Fruit fly (Drosophila melanogaster) whole organism: ENCODE measurements around the gene CG11980.

Experiments used
- CG8478 ChIP-seq: fragments of >200 bp; optimal IDR thresholded peaks from 2 replicates; lab custom pipeline; 2018; ENCODE audit warnings: inconsistent platforms
- Dll ChIP-seq: fragments of >200 bp; optimal IDR thresholded peaks from 2 replicates; lab custom pipeline; 2017
- EcR ChIP-seq, 2 experiments: fragments of >200 bp; optimal IDR thresholded peaks; 2 replicates each; lab custom pipeline; 2017; ENCODE audit warnings: missing biosample characterization in 2 of 2, missing genetic modification characterization in 2 of 2, missing genetic modification reagents in 2 of 2
- pan ChIP-seq: fragments of >200 bp; optimal IDR thresholded peaks from 2 replicates; lab custom pipeline; 2017
- psq ChIP-seq: fragments of >200 bp; optimal IDR thresholded peaks from 2 replicates; lab custom pipeline; 2017
- usp ChIP-seq: fragments of >200 bp; optimal IDR thresholded peaks from 2 replicates; lab custom pipeline; 2017; ENCODE audit warnings: missing biosample characterization, missing genetic modification characterization, mixed read lengths

Gene CG11980

dm6 chr3R:8965546-8965945 lies 38.3 kb upstream of the CG11980 start:
- TF ChIP-seq usp (no peak), psq (lab: Kevin White, UChicago) (no peak), pan (lab: Kevin White, UChicago) (no peak), Dll (lab: Kevin White, UChicago) (no peak), EcR (GFP tag; optimal IDR thresholded peaks at IDR 0.05; lab: Kevin White, UChicago) (no peak), CG8478 (lab: Kevin White, UChicago) (no peak)

dm6 chr3R:8966598-8966997 lies 37.2 kb upstream of the CG11980 start:
- TF ChIP-seq CG8478 (lab: Kevin White, UChicago) (no peak), pan (lab: Kevin White, UChicago) (no peak), usp (no peak), psq (lab: Kevin White, UChicago) (no peak), EcR (GFP tag; optimal IDR thresholded peaks at IDR 0.05; lab: Kevin White, UChicago) (no peak), Dll (lab: Kevin White, UChicago) (no peak)

DNA sequence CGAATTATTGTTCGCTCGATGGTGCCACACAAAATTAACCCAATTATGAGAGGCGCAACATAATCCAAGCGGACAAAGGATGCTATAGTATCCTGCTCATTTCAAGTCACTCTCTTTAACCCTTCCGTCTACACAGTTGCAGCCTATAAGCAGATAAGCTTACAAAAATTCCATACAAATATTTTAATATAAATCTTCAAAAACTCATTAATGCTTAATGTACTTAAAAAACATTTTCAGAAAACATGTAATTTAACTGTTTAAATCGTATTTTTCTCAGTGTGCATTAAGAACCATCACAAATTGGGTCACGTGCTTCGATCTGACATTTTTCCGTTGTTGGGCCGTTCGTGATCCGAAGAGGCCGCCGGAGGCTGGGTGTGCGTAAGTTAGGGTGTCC lies 35.0 kb upstream of the CG11980 start:
- no peak for TF ChIP-seq psq (lab: Kevin White, UChicago)
- no peak for TF ChIP-seq Dll (lab: Kevin White, UChicago)
- TF ChIP-seq pan (lab: Kevin White, UChicago), result no peak
- TF ChIP-seq usp, result no peak

DNA sequence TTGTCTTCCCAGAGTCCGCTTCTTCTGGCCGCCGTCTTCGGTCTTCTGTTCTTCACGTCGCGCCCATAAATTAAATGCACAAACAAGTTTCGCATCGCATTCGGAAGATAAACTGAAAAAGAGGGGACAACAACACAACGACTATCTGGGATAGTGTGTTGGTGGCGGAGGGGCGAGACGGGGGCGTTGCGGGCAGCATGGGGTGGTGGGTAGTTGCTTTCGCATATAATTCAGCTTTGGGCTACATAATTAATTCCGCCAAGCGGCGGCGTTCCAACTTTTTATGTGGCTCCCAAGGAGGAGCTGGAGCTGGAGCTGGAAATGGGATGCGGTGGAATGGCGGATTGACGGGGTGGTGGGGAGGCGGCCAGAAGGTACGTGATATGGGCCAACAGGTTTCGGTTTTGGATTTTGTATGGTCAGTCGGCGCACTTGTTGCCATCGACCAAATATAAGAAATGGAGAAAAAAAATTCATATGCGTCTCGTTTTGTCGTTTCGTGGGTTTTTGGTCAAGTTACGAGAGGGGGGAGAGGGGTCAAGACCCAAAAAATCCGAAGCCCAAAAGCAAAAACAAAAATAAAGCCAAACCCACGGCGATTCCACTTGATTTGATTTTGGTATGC lies 34.4 kb upstream of the CG11980 start:
- TF ChIP-seq EcR (GFP tag; optimal IDR thresholded peaks at IDR 0.05; lab: Kevin White, UChicago) (no peak), CG8478 (lab: Kevin White, UChicago) (no peak), psq (lab: Kevin White, UChicago) (no peak), usp (no peak), pan (lab: Kevin White, UChicago) (no peak), Dll (lab: Kevin White, UChicago) (peak; percentile 71)

DNA sequence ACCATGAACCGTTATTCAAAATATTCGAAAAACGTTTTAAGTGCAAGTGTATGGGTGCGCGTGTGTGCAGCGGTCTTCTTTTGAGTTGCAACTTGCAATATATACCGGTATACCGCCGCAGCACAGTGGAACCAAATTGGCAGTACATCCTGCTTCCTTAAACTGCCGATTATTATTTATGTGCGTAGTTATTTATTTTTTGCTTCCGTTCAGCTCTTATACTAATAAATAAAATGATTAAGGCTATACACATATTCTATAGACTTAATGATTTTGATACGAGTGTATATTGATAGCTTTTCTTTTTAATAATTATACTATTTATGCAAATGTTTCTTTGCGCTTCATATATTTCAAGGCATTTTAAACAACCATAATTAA lies 33.9 kb upstream of the CG11980 start:
- no peak for TF ChIP-seq usp
- TF ChIP-seq CG8478 (lab: Kevin White, UChicago), result no peak
- TF ChIP-seq pan (lab: Kevin White, UChicago), result no peak
- no peak for TF ChIP-seq EcR (GFP tag; optimal IDR thresholded peaks at IDR 0.05; lab: Kevin White, UChicago)
- no peak for TF ChIP-seq psq (lab: Kevin White, UChicago)
- TF ChIP-seq Dll (lab: Kevin White, UChicago), result no peak

DNA sequence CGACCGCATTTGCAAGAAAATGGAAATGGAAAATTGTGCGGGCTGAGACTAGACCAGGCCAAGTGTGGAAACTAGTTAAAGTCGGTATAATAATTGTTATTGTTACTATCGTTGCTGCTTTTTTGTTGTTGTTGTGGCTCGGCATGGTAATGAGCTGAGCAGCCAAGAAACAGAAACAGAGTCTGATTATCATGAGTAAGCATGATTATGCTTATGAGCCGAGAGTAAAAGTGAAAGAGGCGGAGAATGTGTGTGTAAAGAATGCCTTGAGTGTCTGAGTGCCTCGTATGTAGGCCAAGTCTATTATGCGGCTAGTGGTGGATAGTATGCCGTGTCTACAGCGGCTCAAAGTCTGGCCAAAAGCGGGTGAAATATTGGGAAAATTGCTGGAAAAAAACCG lies 33.1 kb upstream of the CG11980 start:
- TF ChIP-seq Dll (lab: Kevin White, UChicago), result no peak
- no peak for TF ChIP-seq usp
- TF ChIP-seq EcR (GFP tag; optimal IDR thresholded peaks at IDR 0.05; lab: Kevin White, UChicago), result no peak
- TF ChIP-seq psq (lab: Kevin White, UChicago), result no peak
- no peak for TF ChIP-seq pan (lab: Kevin White, UChicago)
- no peak for TF ChIP-seq CG8478 (lab: Kevin White, UChicago)

- TF ChIP-seq pan (lab: Kevin White, UChicago) (no peak), psq (lab: Kevin White, UChicago) (no peak), Dll (lab: Kevin White, UChicago) (peak; percentile 40)
Observed at dm6 chr3R:8971794-8972193, 32.0 kb upstream of the CG11980 start.

dm6 chr3R:8976073-8976593 lies 27.7 kb upstream of the CG11980 start:
- TF ChIP-seq usp, result no peak
- TF ChIP-seq EcR (GFP tag; optimal IDR thresholded peaks at IDR 0.05; lab: Kevin White, UChicago), result no peak
- no peak for TF ChIP-seq pan (lab: Kevin White, UChicago)
- no peak for TF ChIP-seq Dll (lab: Kevin White, UChicago)
- TF ChIP-seq CG8478 (lab: Kevin White, UChicago), result no peak

DNA sequence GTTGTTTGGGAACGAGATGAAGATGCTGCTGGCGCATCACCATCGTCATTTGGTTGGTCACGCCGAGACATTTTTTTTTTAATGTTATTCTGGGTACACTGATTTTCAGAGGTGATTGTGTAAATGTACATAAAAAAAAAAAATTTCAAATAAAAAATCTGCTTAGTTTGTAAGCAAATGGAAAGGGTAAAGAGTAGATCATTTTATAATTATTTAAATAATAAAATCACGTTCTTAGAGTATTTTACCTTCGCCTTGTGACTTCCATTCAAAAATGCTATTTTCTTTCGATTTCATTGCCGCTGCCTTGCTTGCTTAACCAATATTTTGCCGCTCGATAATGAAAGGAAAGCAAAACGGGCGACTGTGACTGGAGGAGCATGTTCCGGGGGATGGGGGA lies 25.0 kb upstream of the CG11980 start:
- TF ChIP-seq psq (lab: Kevin White, UChicago) (no peak), Dll (lab: Kevin White, UChicago) (no peak), usp (no peak), EcR (GFP tag; optimal IDR thresholded peaks at IDR 0.05; lab: Kevin White, UChicago) (no peak), CG8478 (lab: Kevin White, UChicago) (no peak), pan (lab: Kevin White, UChicago) (no peak)

- TF ChIP-seq pan (lab: Kevin White, UChicago) (no peak), EcR (GFP tag; optimal IDR thresholded peaks at IDR 0.05; lab: Kevin White, UChicago) (no peak), usp (no peak), Dll (lab: Kevin White, UChicago) (no peak), CG8478 (lab: Kevin White, UChicago) (no peak), psq (lab: Kevin White, UChicago) (no peak)
Observed at dm6 chr3R:8979850-8980775, 23.7 kb upstream of the CG11980 start.

dm6 chr3R:8980776-8981165 lies 23.0 kb upstream of the CG11980 start, which contains the start of gene CAHbeta:
CAHbeta (plus strand) TSS chr3R:8980860.
- TF ChIP-seq psq (lab: Kevin White, UChicago), result no peak
- no peak for TF ChIP-seq Dll (lab: Kevin White, UChicago)
- TF ChIP-seq CG8478 (lab: Kevin White, UChicago), result no peak
- TF ChIP-seq EcR (GFP tag; optimal IDR thresholded peaks at IDR 0.05; lab: Kevin White, UChicago), result no peak
- no peak for TF ChIP-seq usp
- TF ChIP-seq pan (lab: Kevin White, UChicago), result no peak
